Worm (Caenorhabditis elegans): Measurements from ENCODE around the gene Y105C5B.9.
A peak's percentile ranks its signal among the peaks of the same experiment; 100 is the strongest.

Gene Y105C5B.9

DNA sequence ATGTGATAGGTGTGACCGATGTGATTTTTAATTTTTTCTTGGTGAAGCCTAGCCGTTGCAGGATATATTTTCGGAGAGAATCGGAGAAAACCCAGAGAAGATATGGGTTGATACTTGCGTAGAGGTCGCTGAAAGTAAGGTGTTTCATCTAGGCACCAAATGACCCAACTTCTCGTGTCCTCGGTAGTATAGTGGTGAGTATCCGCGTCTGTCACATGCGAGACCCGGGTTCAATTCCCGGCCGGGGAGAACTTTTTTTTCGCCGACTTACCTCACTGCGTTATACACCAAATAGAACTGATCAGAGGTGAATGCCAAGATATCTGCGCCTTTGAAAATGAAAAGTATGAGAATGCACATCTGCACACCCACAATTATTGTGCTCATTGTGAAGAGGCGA, 1.5 kb downstream of the Y105C5B.9 start (continued):
- TF ChIP-seq fkh-4 (tag; optimal IDR thresholded peaks at IDR 0.05; ENCODE audit: borderline replicate concordance) (no peak), ceh-8 (GFP tag; optimal IDR thresholded peaks at IDR 0.05) (no peak), ces-1 (GFP tag; optimal IDR thresholded peaks at IDR 0.05) (no peak), tlp-1 (tag; optimal IDR thresholded peaks at IDR 0.05) (no peak), vab-15 (tag; optimal IDR thresholded peaks at IDR 0.05) (no peak), nhr-90 (tag; optimal IDR thresholded peaks at IDR 0.05; ENCODE audit: poor library complexity) (peak; percentile 64), nhr-77 (tag; optimal IDR thresholded peaks at IDR 0.05) (peak; percentile 12), fkh-10 (GFP tag; optimal IDR thresholded peaks at IDR 0.05) (no peak), skn-1 (tag; optimal IDR thresholded peaks at IDR 0.05) (peak; percentile 7), C16A3.4 (tag; optimal IDR thresholded peaks at IDR 0.05) (peak; percentile 30), fos-1 (tag; optimal IDR thresholded peaks at IDR 0.05) (no peak), alr-1 (tag; optimal IDR thresholded peaks at IDR 0.05; ENCODE audit: borderline replicate concordance) (no peak), hlh-4 (tag; optimal IDR thresholded peaks at IDR 0.05) (no peak), snpc-4 (tag; optimal IDR thresholded peaks at IDR 0.05) (no peak), nhr-11 (tag; optimal IDR thresholded peaks at IDR 0.05) (no peak), nhr-19 (GFP tag; conservative IDR thresholded peaks at IDR 0.05) (peak; percentile 50), dpl-1 (GFP tag; optimal IDR thresholded peaks at IDR 0.05) (peak in 1 of 3 experiments; percentile 15), unc-98 (GFP tag; IDR thresholded peaks at IDR 0.05) (no peak), irx-1 (tag; optimal IDR thresholded peaks at IDR 0.05) (no peak), lin-13 (GFP tag; optimal IDR thresholded peaks at IDR 0.05) (no peak), mab-9 (GFP tag; IDR thresholded peaks at IDR 0.05) (no peak), unc-30 (tag; optimal IDR thresholded peaks at IDR 0.05) (no peak), mdl-1 (tag; optimal IDR thresholded peaks at IDR 0.05) (peak in 1 of 2 experiments; percentile 64), ceh-63 (GFP tag; optimal IDR thresholded peaks at IDR 0.05) (no peak), unc-62 (GFP tag; optimal IDR thresholded peaks at IDR 0.05) (no peak), pag-3 (tag; optimal IDR thresholded peaks at IDR 0.05; ENCODE audit: borderline replicate concordance, insufficient read depth) (no peak), ztf-11 (tag; optimal IDR thresholded peaks at IDR 0.05) (no peak), nhr-20 (tag; optimal IDR thresholded peaks at IDR 0.05) (peak; percentile 31), nhr-85 (tag) (peak; percentile 60), swsn-7 (tag; optimal IDR thresholded peaks at IDR 0.05) (peak; percentile 27), lir-3 (tag; optimal IDR thresholded peaks at IDR 0.05; ENCODE audit: poor library complexity) (peak; percentile 22), tbx-2 (tag; optimal IDR thresholded peaks at IDR 0.05) (no peak), jun-1 (tag; optimal IDR thresholded peaks at IDR 0.05) (no peak), fkh-8 (tag; optimal IDR thresholded peaks at IDR 0.05) (peak; percentile 31), zag-1 (tag; optimal IDR thresholded peaks at IDR 0.05) (no peak), aly-2 (tag; optimal IDR thresholded peaks at IDR 0.05) (no peak), nhr-28 (tag; optimal IDR thresholded peaks at IDR 0.05) (no peak), sox-4 (tag; optimal IDR thresholded peaks at IDR 0.05) (no peak), grh-1 (GFP tag; IDR thresholded peaks at IDR 0.05) (no peak), ceh-90 (tag; optimal IDR thresholded peaks at IDR 0.05) (no peak), elt-2 (tag; optimal IDR thresholded peaks at IDR 0.05) (peak; percentile 4), egl-13 (tag; optimal IDR thresholded peaks at IDR 0.05) (no peak), ceh-88 (GFP tag; IDR thresholded peaks at IDR 0.05) (no peak), C34B4.2 (tag; optimal IDR thresholded peaks at IDR 0.05) (no peak), isw-1 (GFP tag; IDR thresholded peaks at IDR 0.05) (no peak)
